Worm (Caenorhabditis elegans): ENCODE results near the gene sru-3.

The sru-3 gene

ce11 chrIV:9534342-9534741 lies 37.9 kb downstream of the sru-3 start (continued):
- TF ChIP-seq nhr-76 (tag; optimal IDR thresholded peaks at IDR 0.05) = no peak
- TF ChIP-seq ceh-90 (tag; optimal IDR thresholded peaks at IDR 0.05) = no peak
- TF ChIP-seq ztf-11 (tag; optimal IDR thresholded peaks at IDR 0.05) = no peak
- no peak for TF ChIP-seq isw-1 (GFP tag; IDR thresholded peaks at IDR 0.05)
- peak; percentile 69 for TF ChIP-seq skn-1 (tag; optimal IDR thresholded peaks at IDR 0.05)
- TF ChIP-seq pag-3 (tag; optimal IDR thresholded peaks at IDR 0.05; ENCODE audit: borderline replicate concordance, insufficient read depth) = no peak
- no peak for TF ChIP-seq mef-2 (tag; optimal IDR thresholded peaks at IDR 0.05)
- TF ChIP-seq C04F5.9 (tag; optimal IDR thresholded peaks at IDR 0.05) = no peak
- peak in 2 of 6 experiments; percentile 57 to 82 for TF ChIP-seq elt-3 (tag; optimal IDR thresholded peaks at IDR 0.05)
- peak; percentile 63; the same call in 1 of the 2 replicates for TF ChIP-seq grh-1 (GFP tag; IDR thresholded peaks at IDR 0.05)
- no peak for TF ChIP-seq unc-98 (GFP tag; IDR thresholded peaks at IDR 0.05)
- TF ChIP-seq nhr-90 (tag; optimal IDR thresholded peaks at IDR 0.05; ENCODE audit: poor library complexity) = peak; percentile 86
- TF ChIP-seq xbp-1 (tag; optimal IDR thresholded peaks at IDR 0.05) = peak; percentile 59
- TF ChIP-seq mep-1 (tag; optimal IDR thresholded peaks at IDR 0.05) = peak; percentile 86
- no peak for TF ChIP-seq nhr-11 (tag; optimal IDR thresholded peaks at IDR 0.05)
- TF ChIP-seq vab-15 (tag; optimal IDR thresholded peaks at IDR 0.05) = no peak
- TF ChIP-seq ama-1 (optimal IDR thresholded peaks at IDR 0.05) = no peak
- no peak for TF ChIP-seq pax-3 (tag; optimal IDR thresholded peaks at IDR 0.05)
- TF ChIP-seq unc-130 (tag; optimal IDR thresholded peaks at IDR 0.05) = peak; percentile 21
- no peak for TF ChIP-seq C34B4.2 (tag; optimal IDR thresholded peaks at IDR 0.05)
- no peak for TF ChIP-seq zip-4 (GFP tag; optimal IDR thresholded peaks at IDR 0.05)
- TF ChIP-seq snu-23 (GFP tag; optimal IDR thresholded peaks at IDR 0.05) = peak; percentile 88
- TF ChIP-seq egl-27 (tag; optimal IDR thresholded peaks at IDR 0.05) = no peak
- TF ChIP-seq hpl-2 (GFP tag; optimal IDR thresholded peaks at IDR 0.05) = no peak
- peak; percentile 82 for TF ChIP-seq nhr-71 (tag; optimal IDR thresholded peaks at IDR 0.05)
- TF ChIP-seq irx-1 (tag; optimal IDR thresholded peaks at IDR 0.05) = no peak
- no peak for TF ChIP-seq elt-2 (tag; optimal IDR thresholded peaks at IDR 0.05)
- peak; percentile 63 for TF ChIP-seq lin-13 (GFP tag; optimal IDR thresholded peaks at IDR 0.05)
- TF ChIP-seq lin-15B (tag; optimal IDR thresholded peaks at IDR 0.05) = no peak
- TF ChIP-seq efl-3 (GFP tag; optimal IDR thresholded peaks at IDR 0.05) = no peak
- TF ChIP-seq lir-3 (tag; optimal IDR thresholded peaks at IDR 0.05; ENCODE audit: poor library complexity) = peak; percentile 15
- no peak for TF ChIP-seq dsc-1 (tag; optimal IDR thresholded peaks at IDR 0.05)
- peak; percentile 96 for TF ChIP-seq nhr-85 (tag)
- TF ChIP-seq hlh-17 (GFP tag; optimal IDR thresholded peaks at IDR 0.05; ENCODE audit: borderline replicate concordance) = no peak
- peak in 1 of 2 experiments; percentile 71 for TF ChIP-seq mdl-1 (tag; optimal IDR thresholded peaks at IDR 0.05)
- TF ChIP-seq tbx-2 (tag; optimal IDR thresholded peaks at IDR 0.05) = peak; percentile 41
- TF ChIP-seq dpl-1 (GFP tag; optimal IDR thresholded peaks at IDR 0.05) = peak; percentile 45 to 52 (median 49)
- peak; percentile 66 for TF ChIP-seq nhr-19 (GFP tag; conservative IDR thresholded peaks at IDR 0.05)
- TF ChIP-seq alr-1 (tag; optimal IDR thresholded peaks at IDR 0.05; ENCODE audit: borderline replicate concordance) = no peak
- TF ChIP-seq jun-1 (tag; optimal IDR thresholded peaks at IDR 0.05) = no peak

- TF ChIP-seq nhr-20 (tag; optimal IDR thresholded peaks at IDR 0.05) (peak; percentile 63), hpl-2 (GFP tag; optimal IDR thresholded peaks at IDR 0.05) (no peak), grh-1 (GFP tag; IDR thresholded peaks at IDR 0.05) (no peak), dsc-1 (tag; optimal IDR thresholded peaks at IDR 0.05) (no peak), nhr-11 (tag; optimal IDR thresholded peaks at IDR 0.05) (no peak), lsy-2 (tag; optimal IDR thresholded peaks at IDR 0.05) (no peak), elt-3 (tag; optimal IDR thresholded peaks at IDR 0.05) (peak in 5 of 6 experiments; percentile 46 to 81 (median 76)), ztf-4 (tag; optimal IDR thresholded peaks at IDR 0.05) (no peak), jun-1 (tag; optimal IDR thresholded peaks at IDR 0.05) (no peak), nhr-77 (tag; optimal IDR thresholded peaks at IDR 0.05) (no peak), ztf-11 (tag; optimal IDR thresholded peaks at IDR 0.05) (no peak), nhr-84 (tag; optimal IDR thresholded peaks at IDR 0.05) (no peak), hlh-4 (tag; optimal IDR thresholded peaks at IDR 0.05) (no peak), aly-2 (tag; optimal IDR thresholded peaks at IDR 0.05) (no peak), vab-15 (tag; optimal IDR thresholded peaks at IDR 0.05) (no peak), ceh-82 (tag; optimal IDR thresholded peaks at IDR 0.05) (no peak), ceh-88 (GFP tag; IDR thresholded peaks at IDR 0.05) (no peak), nhr-85 (tag) (peak; percentile 76), lin-13 (GFP tag; optimal IDR thresholded peaks at IDR 0.05) (no peak), ceh-90 (tag; optimal IDR thresholded peaks at IDR 0.05) (no peak), nhr-76 (tag; optimal IDR thresholded peaks at IDR 0.05) (no peak), lin-14 (GFP tag; optimal IDR thresholded peaks at IDR 0.05) (peak; percentile 47), elt-2 (tag; optimal IDR thresholded peaks at IDR 0.05) (no peak), zip-4 (GFP tag; optimal IDR thresholded peaks at IDR 0.05) (no peak), fkh-10 (GFP tag; optimal IDR thresholded peaks at IDR 0.05) (no peak)
Measured at ce11 chrIV:9535105-9535504, 38.7 kb downstream of the sru-3 start.
